Worm (Caenorhabditis elegans) whole organism, L1 larva: ENCODE results near the gene drr-2.
A peak's percentile ranks its signal among the peaks of the same experiment; 100 is the strongest.

Source experiments
- C04F5.9 ChIP-seq: sonication (generic microtip); optimal IDR thresholded peaks from 2 replicates; lab custom pipeline; 2016; ENCODE audit warnings: missing genetic modification characterization, missing compliant biosample characterization
- C34B4.2 ChIP-seq: sonication (generic microtip); optimal IDR thresholded peaks from 2 replicates; lab custom pipeline; 2017; ENCODE audit warnings: mild to moderate bottlenecking, missing genetic modification characterization, missing compliant biosample characterization
- F16B12.6 ChIP-seq: fragments of 150-350 bp; optimal IDR thresholded peaks from 2 replicates; lab custom pipeline; 2014; ENCODE audit warnings: missing biosample characterization, missing genetic modification characterization
- Y116A8C.19 ChIP-seq: sonication (generic microtip); optimal IDR thresholded peaks from 2 replicates; lab custom pipeline; 2016; ENCODE audit warnings: missing compliant biosample characterization, missing genetic modification characterization, borderline replicate concordance
- alr-1 ChIP-seq: fragments of 200-800 bp; sonication (Bioruptor generic); optimal IDR thresholded peaks from 2 replicates; lab custom pipeline; 2018; ENCODE audit warnings: borderline replicate concordance, mild to moderate bottlenecking, missing genetic modification characterization, missing compliant biosample characterization
- blmp-1 ChIP-seq: fragments of 150-350 bp; optimal IDR thresholded peaks from 2 replicates; lab custom pipeline; 2014; ENCODE audit warnings: missing biosample characterization, missing genetic modification characterization
- ceh-63 ChIP-seq: fragments of 200-800 bp; sonication (Bioruptor generic); optimal IDR thresholded peaks from 2 replicates; lab custom pipeline; 2018; ENCODE audit warnings: mild to moderate bottlenecking, missing genetic modification characterization, missing compliant biosample characterization
- ceh-8 ChIP-seq: fragments of 200-800 bp; sonication (Bioruptor generic); optimal IDR thresholded peaks from 2 replicates; lab custom pipeline; 2018; ENCODE audit warnings: mild to moderate bottlenecking, missing genetic modification characterization, moderate library complexity, missing compliant biosample characterization
- ceh-82 ChIP-seq, 3 experiments: fragments of 150-350 bp in 1 of 3; sonication (generic microtip) in 2 of 3; optimal IDR thresholded peaks; 2 replicates each; lab custom pipeline; 2014 to 2017; ENCODE audit warnings: missing biosample characterization in 3 of 3, missing genetic modification characterization in 3 of 3
- ceh-88 ChIP-seq: fragments of 200-800 bp; sonication (Bioruptor generic); IDR thresholded peaks from 2 replicates; pipeline ENCODE4 v1.3.6; 2022; ENCODE audit warnings: missing genetic modification characterization, missing compliant biosample characterization
- ceh-90 ChIP-seq: sonication (generic microtip); optimal IDR thresholded peaks from 2 replicates; lab custom pipeline; 2016; ENCODE audit warnings: missing genetic modification characterization, missing compliant biosample characterization
- ces-1 ChIP-seq: fragments of 150-350 bp; optimal IDR thresholded peaks from 2 replicates; lab custom pipeline; 2014; ENCODE audit warnings: missing biosample characterization, missing genetic modification reagents, missing genetic modification characterization
- dpl-1 ChIP-seq, 3 experiments: fragments of 150-350 bp in 2 of 3; sonication (generic microtip) in 1 of 3; optimal IDR thresholded peaks; 2 replicates each; lab custom pipeline; 2014 to 2017; ENCODE audit warnings: missing biosample characterization in 3 of 3, missing genetic modification characterization in 3 of 3, missing genetic modification reagents in 3 of 3
- efl-1 ChIP-seq, 4 experiments: fragments of 150-350 bp; optimal IDR thresholded peaks in 3 of 4; peaks in 1 of 4; 1 replicate in 1 of 4; 2 replicates in 3 of 4; lab custom pipeline; 2014; ENCODE audit warnings: missing biosample characterization in 2 of 4, missing genetic modification characterization in 2 of 4, missing genetic modification reagents in 2 of 4
- efl-3 ChIP-seq: fragments of 200-800 bp; sonication (Bioruptor generic); optimal IDR thresholded peaks from 2 replicates; lab custom pipeline; 2018; ENCODE audit warnings: mild to moderate bottlenecking, missing genetic modification characterization, missing compliant biosample characterization
- egl-13 ChIP-seq: sonication (generic microtip); optimal IDR thresholded peaks from 2 replicates; lab custom pipeline; 2016; ENCODE audit warnings: missing genotype, missing genetic modification reagents, missing genetic modification characterization, missing compliant biosample characterization
- elt-2 ChIP-seq: sonication (generic microtip); optimal IDR thresholded peaks from 2 replicates; lab custom pipeline; 2016; ENCODE audit warnings: missing genetic modification characterization, mild to moderate bottlenecking, inconsistent platforms, missing compliant biosample characterization, missing genetic modification reagents
- fkh-8 ChIP-seq: sonication (generic microtip); optimal IDR thresholded peaks from 2 replicates; lab custom pipeline; 2016; ENCODE audit warnings: mild to moderate bottlenecking, missing genetic modification characterization, missing compliant biosample characterization
- grh-1 ChIP-seq: fragments of 200-800 bp; sonication (Bioruptor generic); IDR thresholded peaks from 2 replicates; pipeline ENCODE4 v1.3.6; 2022; ENCODE audit warnings: missing genetic modification reagents, missing genetic modification characterization, missing compliant biosample characterization
- hlh-4 ChIP-seq: sonication (generic microtip); optimal IDR thresholded peaks from 2 replicates; lab custom pipeline; 2016; ENCODE audit warnings: mild to moderate bottlenecking, missing genetic modification characterization, missing compliant biosample characterization
- isw-1 ChIP-seq: fragments of 200-800 bp; sonication (Bioruptor generic); IDR thresholded peaks from 2 replicates; pipeline ENCODE4 v1.3.6; 2022; ENCODE audit warnings: missing genetic modification characterization, missing compliant biosample characterization
- jun-1 ChIP-seq: fragments of 150-350 bp; optimal IDR thresholded peaks from 2 replicates; lab custom pipeline; 2014; ENCODE audit warnings: missing biosample characterization, missing genetic modification reagents, missing genetic modification characterization
- lin-14 ChIP-seq: fragments of 200-800 bp; sonication (Bioruptor generic); optimal IDR thresholded peaks from 2 replicates; lab custom pipeline; 2018; ENCODE audit warnings: mild to moderate bottlenecking, missing genetic modification characterization, moderate library complexity, missing compliant biosample characterization
- lin-35 ChIP-seq, 2 experiments: fragments of 150-350 bp; optimal IDR thresholded peaks; 2 replicates each; lab custom pipeline; 2014; ENCODE audit warnings: missing biosample characterization in 2 of 2, missing genetic modification characterization in 2 of 2, missing genetic modification reagents in 2 of 2
- lir-3 ChIP-seq: sonication (generic microtip); optimal IDR thresholded peaks from 2 replicates; lab custom pipeline; 2016; ENCODE audit warnings: mild to moderate bottlenecking, missing genetic modification characterization, moderate library complexity, missing compliant biosample characterization; ENCODE audit not compliant: poor library complexity
- lsy-2 ChIP-seq, 2 experiments: fragments of 150-350 bp; optimal IDR thresholded peaks; 2 replicates each; lab custom pipeline; 2014; ENCODE audit warnings: missing biosample characterization in 2 of 2, missing genetic modification characterization in 2 of 2
- mdl-1 ChIP-seq, 2 experiments: fragments of 150-350 bp; optimal IDR thresholded peaks; 2 replicates each; lab custom pipeline; 2014 to 2017; ENCODE audit warnings: missing biosample characterization in 2 of 2, missing genetic modification characterization in 2 of 2, inconsistent platforms in 1 of 2
- mef-2 ChIP-seq: fragments of 150-350 bp; optimal IDR thresholded peaks from 2 replicates; lab custom pipeline; 2014; ENCODE audit warnings: missing biosample characterization, missing genetic modification characterization
- nhr-12 ChIP-seq: sonication (generic microtip); optimal IDR thresholded peaks from 2 replicates; lab custom pipeline; 2017; ENCODE audit warnings: missing biosample characterization, missing genetic modification characterization
- nhr-47 ChIP-seq: sonication (generic microtip); optimal IDR thresholded peaks from 2 replicates; lab custom pipeline; 2016; ENCODE audit warnings: mild to moderate bottlenecking, missing genetic modification characterization, moderate library complexity, missing compliant biosample characterization
- nhr-71 ChIP-seq: sonication (generic microtip); optimal IDR thresholded peaks from 2 replicates; lab custom pipeline; 2016; ENCODE audit warnings: mild to moderate bottlenecking, missing genetic modification characterization, moderate library complexity, missing compliant biosample characterization
- nhr-76 ChIP-seq: sonication (generic microtip); optimal IDR thresholded peaks from 2 replicates; lab custom pipeline; 2017; ENCODE audit warnings: missing biosample characterization, missing genetic modification characterization
- nhr-77 ChIP-seq: fragments of 150-350 bp; optimal IDR thresholded peaks from 2 replicates; lab custom pipeline; 2014; ENCODE audit warnings: missing biosample characterization, missing genetic modification characterization
- nhr-84 ChIP-seq: sonication (generic microtip); optimal IDR thresholded peaks from 2 replicates; lab custom pipeline; 2017; ENCODE audit warnings: missing biosample characterization, missing genetic modification characterization
- nhr-85 ChIP-seq: sonication (generic microtip); peaks from one replicate; lab custom pipeline; 2016; ENCODE audit warnings: missing genetic modification characterization, inconsistent platforms, missing compliant biosample characterization
- nhr-90 ChIP-seq: sonication (generic microtip); optimal IDR thresholded peaks from 2 replicates; lab custom pipeline; 2016; ENCODE audit warnings: mild to moderate bottlenecking, missing genetic modification characterization, missing compliant biosample characterization; ENCODE audit not compliant: poor library complexity
- pax-3 ChIP-seq: fragments of 200-800 bp; sonication (Bioruptor generic); optimal IDR thresholded peaks from 2 replicates; lab custom pipeline; 2018; ENCODE audit warnings: mild to moderate bottlenecking, missing genetic modification characterization, moderate library complexity, missing compliant biosample characterization
- pqm-1 ChIP-seq: sonication (generic microtip); optimal IDR thresholded peaks from 3 replicates; lab custom pipeline; 2017; ENCODE audit warnings: missing biosample characterization, missing genetic modification characterization
- rnt-1 ChIP-seq: sonication (generic microtip); optimal IDR thresholded peaks from 2 replicates; lab custom pipeline; 2016; ENCODE audit warnings: mild to moderate bottlenecking, missing genetic modification characterization, moderate library complexity, missing compliant biosample characterization
- skn-1 ChIP-seq: fragments of 150-350 bp; optimal IDR thresholded peaks from 2 replicates; lab custom pipeline; 2014; ENCODE audit warnings: missing biosample characterization, missing genetic modification characterization
- snpc-4 ChIP-seq: fragments of 150-350 bp; optimal IDR thresholded peaks from 2 replicates; lab custom pipeline; 2014; ENCODE audit warnings: missing biosample characterization, missing genetic modification characterization
- snu-23 ChIP-seq: sonication (generic microtip); optimal IDR thresholded peaks from 2 replicates; lab custom pipeline; 2016; ENCODE audit warnings: missing genetic modification characterization, missing compliant biosample characterization
- sox-4 ChIP-seq: sonication (generic microtip); optimal IDR thresholded peaks from 2 replicates; lab custom pipeline; 2016; ENCODE audit warnings: missing genetic modification characterization, missing compliant biosample characterization
- swsn-7 ChIP-seq: sonication (generic microtip); optimal IDR thresholded peaks from 2 replicates; lab custom pipeline; 2016; ENCODE audit warnings: missing genetic modification characterization, missing compliant biosample characterization
- tbx-2 ChIP-seq: sonication (generic microtip); optimal IDR thresholded peaks from 2 replicates; lab custom pipeline; 2016; ENCODE audit warnings: missing genetic modification characterization, missing compliant biosample characterization
- unc-130 ChIP-seq: fragments of 150-350 bp; optimal IDR thresholded peaks from 2 replicates; lab custom pipeline; 2017; ENCODE audit warnings: missing biosample characterization, missing genetic modification characterization, inconsistent platforms
- unc-30 ChIP-seq: sonication (generic microtip); optimal IDR thresholded peaks from 2 replicates; lab custom pipeline; 2017; ENCODE audit warnings: missing biosample characterization, missing genetic modification characterization
- unc-62 ChIP-seq: fragments of 150-350 bp; optimal IDR thresholded peaks from 2 replicates; lab custom pipeline; 2014; ENCODE audit warnings: missing biosample characterization, missing genetic modification reagents, missing genetic modification characterization
- unc-86 ChIP-seq: sonication (generic microtip); optimal IDR thresholded peaks from 2 replicates; lab custom pipeline; 2016; ENCODE audit warnings: missing genetic modification characterization, missing compliant biosample characterization
- unc-98 ChIP-seq: fragments of 200-800 bp; sonication (Bioruptor generic); IDR thresholded peaks from 2 replicates; pipeline ENCODE4 v1.3.6; 2022; ENCODE audit warnings: missing genetic modification characterization, missing compliant biosample characterization
- zag-1 ChIP-seq: fragments of 150-350 bp; optimal IDR thresholded peaks from 2 replicates; lab custom pipeline; 2014; ENCODE audit warnings: missing biosample characterization, missing genetic modification characterization
- ztf-11 ChIP-seq, 2 experiments: sonication (generic microtip); optimal IDR thresholded peaks; 2 replicates each; lab custom pipeline; 2016 to 2017; ENCODE audit warnings: missing genetic modification characterization in 2 of 2, missing biosample characterization in 1 of 2, missing compliant biosample characterization in 1 of 2
- ztf-4 ChIP-seq: fragments of 150-350 bp; optimal IDR thresholded peaks from 2 replicates; lab custom pipeline; 2014; ENCODE audit warnings: missing biosample characterization, missing genetic modification characterization

drr-2 gene

ce11 chrIII:13687211-13687610 is 43.8 kb upstream of the drr-2 start, which contains the start of gene cul-2 (continued):
- TF ChIP-seq ceh-90 (tag; lab: Kevin White, UChicago): no peak
- TF ChIP-seq nhr-85 (tag; lab: Kevin White, UChicago): no peak
- no peak for TF ChIP-seq nhr-77 (tag; lab: Kevin White, UChicago)
- TF ChIP-seq efl-3 (GFP tag; lab: Kevin White, UChicago): no peak
- TF ChIP-seq rnt-1: no peak
- TF ChIP-seq mef-2: no peak
- no peak for TF ChIP-seq blmp-1 (tag; lab: Kevin White, UChicago)
- peak; percentile 9 to 49 for TF ChIP-seq lsy-2 (tag; optimal IDR thresholded peaks at IDR 0.05; lab: Kevin White, UChicago)
- TF ChIP-seq nhr-84 (tag; lab: Kevin White, UChicago): no peak
- peak in 1 of 3 experiments; percentile 48 for TF ChIP-seq dpl-1 (GFP tag; optimal IDR thresholded peaks at IDR 0.05; lab: Kevin White, UChicago)
- no peak for TF ChIP-seq ceh-8 (GFP tag; lab: Kevin White, UChicago)
- no peak for TF ChIP-seq Y116A8C.19 (tag; lab: Kevin White, UChicago)
- TF ChIP-seq zag-1 (tag; lab: Kevin White, UChicago): no peak
- no peak for TF ChIP-seq egl-13 (tag; lab: Kevin White, UChicago)
- no peak for TF ChIP-seq elt-2 (tag; lab: Kevin White, UChicago)
- TF ChIP-seq unc-30 (tag; lab: Kevin White, UChicago): no peak
- no peak for TF ChIP-seq jun-1 (tag; lab: Kevin White, UChicago)
- TF ChIP-seq ztf-11 (tag; optimal IDR thresholded peaks at IDR 0.05; lab: Kevin White, UChicago): no peak
- TF ChIP-seq sox-4 (tag; lab: Kevin White, UChicago): no peak
- TF ChIP-seq lin-14 (GFP tag; lab: Kevin White, UChicago): no peak
- no peak for TF ChIP-seq skn-1 (tag; lab: Kevin White, UChicago)
- no peak for TF ChIP-seq C04F5.9
- no peak for TF ChIP-seq lir-3 (tag; lab: Kevin White, UChicago)
- no peak for TF ChIP-seq fkh-8 (tag; lab: Kevin White, UChicago)
- no peak for TF ChIP-seq nhr-12 (tag; lab: Kevin White, UChicago)
- TF ChIP-seq nhr-71 (tag; lab: Kevin White, UChicago): peak; percentile 9
- TF ChIP-seq swsn-7 (tag; lab: Kevin White, UChicago): no peak
- TF ChIP-seq snu-23 (GFP tag; lab: Kevin White, UChicago): peak; percentile 38
- no peak for TF ChIP-seq hlh-4
- no peak for TF ChIP-seq nhr-90
- TF ChIP-seq ztf-4 (tag; lab: Kevin White, UChicago): no peak
- TF ChIP-seq unc-86: no peak
- no peak for TF ChIP-seq grh-1 (GFP tag; lab: Robert Waterston, UW)
- no peak for TF ChIP-seq nhr-47 (tag; lab: Kevin White, UChicago)
- TF ChIP-seq unc-98 (GFP tag; lab: Robert Waterston, UW): no peak
- no peak for TF ChIP-seq ces-1 (GFP tag; lab: Kevin White, UChicago)
- TF ChIP-seq ceh-63 (GFP tag; lab: Kevin White, UChicago): no peak
- TF ChIP-seq pax-3 (tag; lab: Kevin White, UChicago): no peak
- TF ChIP-seq snpc-4 (tag; lab: Kevin White, UChicago): no peak
- TF ChIP-seq pqm-1: no peak
- no peak for TF ChIP-seq unc-130 (tag; lab: Kevin White, UChicago)
- peak in 1 of 3 experiments; percentile 19 for TF ChIP-seq ceh-82 (tag; optimal IDR thresholded peaks at IDR 0.05; lab: Kevin White, UChicago)
- no peak for TF ChIP-seq unc-62 (GFP tag; lab: Kevin White, UChicago)
- TF ChIP-seq alr-1 (tag; lab: Kevin White, UChicago): no peak
- peak; percentile 37 to 49 for TF ChIP-seq lin-35 (GFP tag; optimal IDR thresholded peaks at IDR 0.05; lab: Kevin White, UChicago)
- no peak for TF ChIP-seq nhr-76 (tag; lab: Kevin White, UChicago)
- peak in 1 of 2 experiments; percentile 15 for TF ChIP-seq mdl-1 (tag; optimal IDR thresholded peaks at IDR 0.05; lab: Kevin White, UChicago)
- TF ChIP-seq F16B12.6: peak; percentile 80
- TF ChIP-seq ceh-88: no peak
- TF ChIP-seq efl-1 (optimal IDR thresholded peaks at IDR 0.05; lab: Kevin White, UChicago): peak in 1 of 2 experiments; percentile 41
- TF ChIP-seq efl-1 (GFP tag; optimal IDR thresholded peaks at IDR 0.05 in 1 of 2; lab: Kevin White, UChicago): peak; percentile 34 to 80
- TF ChIP-seq C34B4.2: no peak
- no peak for TF ChIP-seq tbx-2
- TF ChIP-seq isw-1 (GFP tag; lab: Robert Waterston, UW): no peak
